Worm (Caenorhabditis elegans): ENCODE measurements around the gene sart-3.

sart-3 gene

ce11 chrIV:11284102-11284531 lies 48.7 kb downstream of the sart-3 start (continued):
- TF ChIP-seq nhr-77 (tag; optimal IDR thresholded peaks at IDR 0.05), result peak; percentile 76
- TF ChIP-seq lsy-2 (tag; optimal IDR thresholded peaks at IDR 0.05), result peak in 1 of 2 experiments; percentile 20

Measured in whole organism, L1 larva.